Fruit fly (Drosophila melanogaster): ENCODE measurements around the gene CTCF.

- TF ChIP-seq esn (GFP tag; optimal IDR thresholded peaks at IDR 0.05) (no peak), topi (GFP tag; optimal IDR thresholded peaks at IDR 0.05) (no peak), Lpt (GFP tag; optimal IDR thresholded peaks at IDR 0.05) (no peak), CG9139 (GFP tag; optimal IDR thresholded peaks at IDR 0.05) (no peak), cyc (GFP tag; optimal IDR thresholded peaks at IDR 0.05) (no peak), CG8319 (GFP tag; optimal IDR thresholded peaks at IDR 0.05) (no peak), CG31627 (GFP tag; optimal IDR thresholded peaks at IDR 0.05) (no peak)
Observed at dm6 chr3L:7371290-7371689, 14.8 kb upstream of the CTCF start.
